Fruit fly (Drosophila melanogaster) whole organism, embryonic: ENCODE results near the gene Rpt6R.

ENCODE experiments used
- btn ChIP-seq: fragments of 200-800 bp; sonication (Bioruptor generic); optimal IDR thresholded peaks from 2 replicates; lab custom pipeline; 2016; ENCODE audit warnings: missing biosample characterization, missing genetic modification characterization
- crol ChIP-seq: fragments of 200-800 bp; sonication (Bioruptor generic); IDR thresholded peaks from 2 replicates; pipeline ENCODE4 v1.3.6; 2022; ENCODE audit warnings: missing biosample characterization, missing genetic modification characterization

Gene Rpt6R

DNA sequence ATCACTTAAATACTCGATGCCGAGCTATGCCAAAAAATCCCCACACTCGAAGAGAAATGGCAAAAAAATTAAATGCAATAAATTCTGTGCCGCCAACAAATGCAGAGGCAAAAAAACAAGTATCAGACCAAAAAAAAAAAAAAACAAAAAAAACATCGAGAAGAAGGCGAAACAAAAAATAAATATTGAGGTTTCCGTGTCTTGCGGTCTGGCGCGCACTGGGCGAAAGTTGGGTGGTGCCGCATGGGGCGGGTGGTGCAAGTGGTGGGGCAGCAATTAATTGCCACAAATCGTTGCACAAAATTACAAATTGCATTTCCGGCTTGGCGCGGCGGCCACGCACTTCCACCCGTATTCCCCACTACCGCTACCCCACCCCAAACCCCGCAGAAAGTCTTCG is 49.1 kb downstream of the Rpt6R start:
- peak; percentile 61; the same call in 1 of the 2 replicates for TF ChIP-seq crol (GFP tag; lab: Robert Waterston, UW)
- TF ChIP-seq btn, result no peak
- TF ChIP-seq, all 482 proteins: peak for 1
